Worm (Caenorhabditis elegans) whole organism, midembryonic: ENCODE measurements around the gene wdr-5.2.

ENCODE experiments used
- T22C8.4 ChIP-seq: fragments of 200-800 bp; sonication (Bioruptor generic); IDR thresholded peaks from 2 replicates; pipeline ENCODE4 v1.3.6; 2022; ENCODE audit warnings: missing genetic modification characterization, missing compliant biosample characterization
- cog-1 ChIP-seq: sonication (generic microtip); optimal IDR thresholded peaks from 2 replicates; lab custom pipeline; 2016; ENCODE audit warnings: missing genetic modification characterization, missing compliant biosample characterization
- flt-1 ChIP-seq: fragments of 200-800 bp; sonication (Bioruptor generic); IDR thresholded peaks from 2 replicates; pipeline ENCODE4 v1.3.6; 2022; ENCODE audit warnings: missing genetic modification characterization, missing compliant biosample characterization
- klf-2 ChIP-seq: fragments of 200-800 bp; sonication (Bioruptor generic); conservative IDR thresholded peaks from 2 replicates; pipeline ENCODE4 v1.3.6; 2022; ENCODE audit warnings: missing genetic modification reagents, missing genetic modification characterization, missing compliant biosample characterization
- med-1 ChIP-seq: sonication (generic microtip); optimal IDR thresholded peaks from 2 replicates; lab custom pipeline; 2017; ENCODE audit warnings: missing genetic modification characterization, mild to moderate bottlenecking, missing compliant biosample characterization, antibody characterized with exemption, missing genetic modification reagents; ENCODE audit not compliant: insufficient read depth
- ref-1 ChIP-seq: fragments of 200-800 bp; sonication (Bioruptor generic); conservative IDR thresholded peaks from 2 replicates; pipeline ENCODE4 v1.3.6; 2022; ENCODE audit warnings: missing genetic modification reagents, missing genetic modification characterization, missing compliant biosample characterization
- tab-1 ChIP-seq: fragments of 200-800 bp; sonication (Bioruptor generic); IDR thresholded peaks from 2 replicates; pipeline ENCODE4 v1.3.6; 2022; ENCODE audit warnings: missing genetic modification characterization, missing compliant biosample characterization
- ztf-23 ChIP-seq: fragments of 200-800 bp; sonication (Bioruptor generic); IDR thresholded peaks from 2 replicates; pipeline ENCODE4 v1.3.6; 2022; ENCODE audit warnings: missing genetic modification reagents, missing genetic modification characterization, missing compliant biosample characterization

- TF ChIP-seq tab-1 (GFP tag; lab: Robert Waterston, UW) = no peak
- TF ChIP-seq flt-1 (GFP tag; lab: Robert Waterston, UW) = no peak
- TF ChIP-seq cog-1 = no peak
- TF ChIP-seq ztf-23 = no peak
- TF ChIP-seq med-1 (GFP tag; lab: Kevin White, UChicago) = no peak
- TF ChIP-seq klf-2 (GFP tag; lab: Robert Waterston, UW) = no peak
- no peak for TF ChIP-seq ref-1
- no peak for TF ChIP-seq T22C8.4 (GFP tag; lab: Robert Waterston, UW)
These were observed 15.8 kb upstream of the wdr-5.2 start for ce11 chrX:14334151-14334550.
